Worm (Caenorhabditis elegans): ENCODE measurements around the gene F54A3.5.

F54A3.5 gene

ce11 chrII:2195541-2195940 is 30.0 kb downstream of the F54A3.5 start:
- TF ChIP-seq ceh-27 (GFP tag; optimal IDR thresholded peaks at IDR 0.05) (peak; percentile 28), F23B12.7 (tag; optimal IDR thresholded peaks at IDR 0.05; ENCODE audit: insufficient read depth) (no peak), hmg-1.2 (GFP tag; IDR thresholded peaks at IDR 0.05) (peak; percentile 18; the same call in 1 of the 2 replicates), cebp-1 (GFP tag; IDR thresholded peaks at IDR 0.05) (no peak), cebp-1 (tag; optimal IDR thresholded peaks at IDR 0.05) (peak; percentile 17), madf-10 (tag; optimal IDR thresholded peaks at IDR 0.05) (no peak)

ce11 chrII:2192267-2192666 is 33.2 kb downstream of the F54A3.5 start:
- TF ChIP-seq B0261.1 (tag; optimal IDR thresholded peaks at IDR 0.05) (no peak), hlh-26 (GFP tag; conservative IDR thresholded peaks at IDR 0.05) (no peak), attf-3 (GFP tag; conservative IDR thresholded peaks at IDR 0.05) (no peak), dox-1 (GFP tag; IDR thresholded peaks at IDR 0.05) (no peak), C06A6.2 (GFP tag; conservative IDR thresholded peaks at IDR 0.05) (no peak), tbp1 (GFP tag; optimal IDR thresholded peaks at IDR 0.05) (no peak), ztf-3 (GFP tag; optimal IDR thresholded peaks at IDR 0.05) (no peak), nfya-2 (GFP tag; IDR thresholded peaks at IDR 0.05) (no peak)

- TF ChIP-seq rpc-1 (optimal IDR thresholded peaks at IDR 0.05) = no peak
- TF ChIP-seq rpc-1 (tag; optimal IDR thresholded peaks at IDR 0.05) = no peak
- no peak for TF ChIP-seq egl-18 (GFP tag; IDR thresholded peaks at IDR 0.05)
- TF ChIP-seq F39B2.1 (GFP tag; IDR thresholded peaks at IDR 0.05) = no peak
- TF ChIP-seq ama-1 (optimal IDR thresholded peaks at IDR 0.05) = no peak
- no peak for TF ChIP-seq ama-1 (GFP tag; optimal IDR thresholded peaks at IDR 0.05)
- no peak for TF ChIP-seq xnd-1 (tag; optimal IDR thresholded peaks at IDR 0.05)
- no peak for TF ChIP-seq attf-6 (GFP tag; IDR thresholded peaks at IDR 0.05)
- no peak for TF ChIP-seq ceh-27 (GFP tag; optimal IDR thresholded peaks at IDR 0.05)
- no peak for TF ChIP-seq tbp1 (GFP tag; optimal IDR thresholded peaks at IDR 0.05)
- TF ChIP-seq lin-54 (GFP tag; optimal IDR thresholded peaks at IDR 0.05) = no peak
- TF ChIP-seq nhr-179 (tag; optimal IDR thresholded peaks at IDR 0.05) = no peak
- TF ChIP-seq chd-7 (tag; optimal IDR thresholded peaks at IDR 0.05) = no peak
- no peak for TF ChIP-seq F49E8.2 (tag; optimal IDR thresholded peaks at IDR 0.05; ENCODE audit: insufficient read depth)
Measured at ce11 chrII:2191383-2191782, 34.1 kb downstream of the F54A3.5 start.

- TF ChIP-seq hlh-26 (GFP tag; conservative IDR thresholded peaks at IDR 0.05) (no peak), F52B5.7 (tag; optimal IDR thresholded peaks at IDR 0.05) (no peak), attf-3 (GFP tag; conservative IDR thresholded peaks at IDR 0.05) (no peak), ceh-58 (GFP tag; IDR thresholded peaks at IDR 0.05) (no peak), F39B2.1 (GFP tag; IDR thresholded peaks at IDR 0.05) (no peak), F10E7.11 (tag; optimal IDR thresholded peaks at IDR 0.05) (no peak), sea-2 (GFP tag; IDR thresholded peaks at IDR 0.05) (no peak), C06A6.2 (GFP tag; conservative IDR thresholded peaks at IDR 0.05) (no peak)
Measured at ce11 chrII:2190522-2190921, 35.0 kb downstream of the F54A3.5 start.

ce11 chrII:2189357-2189756 is 36.2 kb downstream of the F54A3.5 start, which contains the start of gene mtq-2:
TSS of gene mtq-2 (minus strand) at chrII:2189457.
- TF ChIP-seq hlh-26 (GFP tag; conservative IDR thresholded peaks at IDR 0.05) (no peak), fkh-3 (tag; optimal IDR thresholded peaks at IDR 0.05) (no peak), F10E7.11 (tag; optimal IDR thresholded peaks at IDR 0.05) (no peak), Y95B8A.8 (GFP tag; IDR thresholded peaks at IDR 0.05) (no peak), repo-1 (tag; optimal IDR thresholded peaks at IDR 0.05) (no peak), aptf-3 (GFP tag; IDR thresholded peaks at IDR 0.05) (no peak)
